Worm (Caenorhabditis elegans) whole organism, L4 larva: Measurements from ENCODE around the gene npp-1.

Experiments
- F44E2.7 ChIP-seq: fragments of 200-800 bp; sonication (Bioruptor generic); IDR thresholded peaks from 2 replicates; pipeline ENCODE4 v2.1.2; 2022; ENCODE audit warnings: missing genetic modification characterization, missing compliant biosample characterization
- R02D3.7 ChIP-seq: fragments of 150-350 bp; sonication (generic microtip); optimal IDR thresholded peaks from 3 replicates; lab custom pipeline; 2014; ENCODE audit warnings: missing biosample characterization, missing genetic modification characterization
- Y48G9A.11 ChIP-seq: fragments of 200-800 bp; sonication (Bioruptor generic); IDR thresholded peaks from 2 replicates; pipeline ENCODE4 v1.3.6; 2022; ENCODE audit warnings: missing genetic modification reagents, missing genetic modification characterization, missing compliant biosample characterization
- aha-1 ChIP-seq: fragments of 150-350 bp; peaks from one replicate; lab custom pipeline; 2014; ENCODE audit warnings: missing biosample characterization, missing genetic modification characterization
- ama-1 ChIP-seq: fragments of 150-350 bp; optimal IDR thresholded peaks from 2 replicates; lab custom pipeline; 2014; ENCODE audit warnings: inconsistent platforms, mixed read lengths
- ceh-32 ChIP-seq: sonication (generic microtip); optimal IDR thresholded peaks from 2 replicates; lab custom pipeline; 2016; ENCODE audit warnings: mild to moderate bottlenecking, missing genetic modification characterization, missing compliant biosample characterization; ENCODE audit not compliant: poor library complexity
- ceh-62 ChIP-seq: sonication (generic microtip); optimal IDR thresholded peaks from 2 replicates; lab custom pipeline; 2017; ENCODE audit warnings: missing biosample characterization, missing genetic modification characterization
- ceh-82 ChIP-seq: sonication (generic microtip); optimal IDR thresholded peaks from 2 replicates; lab custom pipeline; 2017; ENCODE audit warnings: missing biosample characterization, missing genetic modification characterization
- cey-2 ChIP-seq: sonication (generic microtip); optimal IDR thresholded peaks from 3 replicates; lab custom pipeline; 2017; ENCODE audit warnings: missing genetic modification characterization, mild to moderate bottlenecking, missing compliant biosample characterization, antibody characterized with exemption, borderline replicate concordance; ENCODE audit not compliant: insufficient read depth
- ctbp-1 ChIP-seq: fragments of 200-800 bp; sonication (Bioruptor generic); IDR thresholded peaks from 2 replicates; pipeline ENCODE4 v1.3.6; 2022; ENCODE audit warnings: missing genetic modification reagents, missing genetic modification characterization, missing compliant biosample characterization
- daf-12 ChIP-seq: fragments of 150-350 bp; optimal IDR thresholded peaks from 2 replicates; lab custom pipeline; 2014; ENCODE audit warnings: missing biosample characterization, missing genetic modification reagents, missing genetic modification characterization
- daf-19 ChIP-seq: fragments of 200-800 bp; sonication (Bioruptor generic); conservative IDR thresholded peaks from 2 replicates; pipeline ENCODE4 v1.3.6; 2022; ENCODE audit warnings: missing genetic modification characterization, missing compliant biosample characterization
- egl-27 ChIP-seq: sonication (generic microtip); optimal IDR thresholded peaks from 3 replicates; lab custom pipeline; 2017; ENCODE audit warnings: missing biosample characterization, missing genetic modification reagents, missing genetic modification characterization
- egl-43 ChIP-seq: fragments of 200-800 bp; sonication (Bioruptor generic); IDR thresholded peaks from 2 replicates; pipeline ENCODE4 v1.3.6; 2022; ENCODE audit warnings: missing genetic modification reagents, missing genetic modification characterization, missing compliant biosample characterization
- fos-1 ChIP-seq: fragments of 150-350 bp; optimal IDR thresholded peaks from 2 replicates; lab custom pipeline; 2014; ENCODE audit warnings: missing biosample characterization, missing genetic modification characterization
- gei-8 ChIP-seq: fragments of 200-800 bp; sonication (Bioruptor generic); optimal IDR thresholded peaks from 2 replicates; lab custom pipeline; 2018; ENCODE audit warnings: mild to moderate bottlenecking, missing genetic modification characterization, missing compliant biosample characterization
- hlh-11 ChIP-seq: fragments of 200-800 bp; sonication (Bioruptor generic); optimal IDR thresholded peaks from 2 replicates; lab custom pipeline; 2018; ENCODE audit warnings: mild to moderate bottlenecking, missing genetic modification characterization, missing compliant biosample characterization
- jun-1 ChIP-seq: fragments of 150-350 bp; optimal IDR thresholded peaks from 2 replicates; lab custom pipeline; 2014; ENCODE audit warnings: missing biosample characterization, missing genetic modification reagents, missing genetic modification characterization
- lim-7 ChIP-seq: fragments of 200-800 bp; sonication (Bioruptor generic); IDR thresholded peaks from 2 replicates; pipeline ENCODE4 v1.3.6; 2022; ENCODE audit warnings: missing genetic modification characterization, missing compliant biosample characterization
- lin-13 ChIP-seq: fragments of 150-350 bp; optimal IDR thresholded peaks from 2 replicates; lab custom pipeline; 2014; ENCODE audit warnings: missing biosample characterization, missing genetic modification reagents, missing genetic modification characterization
- lin-39 ChIP-seq: fragments of 150-350 bp; optimal IDR thresholded peaks from 2 replicates; lab custom pipeline; 2014; ENCODE audit warnings: missing biosample characterization, missing genetic modification reagents, missing genetic modification characterization
- lir-3 ChIP-seq: sonication (generic microtip); optimal IDR thresholded peaks from 2 replicates; lab custom pipeline; 2016; ENCODE audit warnings: mild to moderate bottlenecking, missing genetic modification characterization, missing compliant biosample characterization
- lsy-2 ChIP-seq, 2 experiments: fragments of 150-350 bp in 1 of 2; sonication (generic microtip) in 1 of 2; optimal IDR thresholded peaks; 2 replicates each; lab custom pipeline; 2014 to 2017; ENCODE audit warnings: missing biosample characterization in 2 of 2, missing genetic modification characterization in 2 of 2
- mes-2 ChIP-seq: sonication (generic microtip); optimal IDR thresholded peaks from 2 replicates; lab custom pipeline; 2016; ENCODE audit warnings: missing genotype, mild to moderate bottlenecking, missing genetic modification characterization, missing compliant biosample characterization; ENCODE audit not compliant: poor library complexity, severe bottlenecking
- mxl-2 ChIP-seq: fragments of 200-800 bp; sonication (Bioruptor generic); conservative IDR thresholded peaks from 2 replicates; pipeline ENCODE4 v1.3.6; 2022; ENCODE audit warnings: missing genetic modification reagents, missing genetic modification characterization, missing compliant biosample characterization
- nhr-10 ChIP-seq: fragments of 150-350 bp; optimal IDR thresholded peaks from 2 replicates; lab custom pipeline; 2014; ENCODE audit warnings: missing biosample characterization, missing genetic modification characterization
- nhr-102 ChIP-seq: sonication (generic microtip); optimal IDR thresholded peaks from 2 replicates; lab custom pipeline; 2016; ENCODE audit warnings: mild to moderate bottlenecking, missing genetic modification characterization, moderate library complexity, missing compliant biosample characterization
- nhr-111 ChIP-seq: fragments of 200-800 bp; sonication (Bioruptor generic); optimal IDR thresholded peaks from 2 replicates; lab custom pipeline; 2018; ENCODE audit warnings: mild to moderate bottlenecking, missing genetic modification characterization, missing compliant biosample characterization
- nhr-25 ChIP-seq: sonication (generic microtip); optimal IDR thresholded peaks from 2 replicates; lab custom pipeline; 2017; ENCODE audit warnings: missing genetic modification characterization, mild to moderate bottlenecking, missing compliant biosample characterization, antibody characterized with exemption, moderate library complexity, borderline replicate concordance; ENCODE audit not compliant: insufficient read depth
- nhr-42 ChIP-seq: fragments of 200-800 bp; sonication (Bioruptor generic); IDR thresholded peaks from 2 replicates; pipeline ENCODE4 v1.3.6; 2022; ENCODE audit warnings: missing genetic modification characterization, missing compliant biosample characterization
- nhr-77 ChIP-seq: fragments of 150-350 bp; optimal IDR thresholded peaks from 2 replicates; lab custom pipeline; 2014; ENCODE audit warnings: missing biosample characterization, missing genetic modification characterization
- php-3 ChIP-seq: fragments of 200-800 bp; sonication (Bioruptor generic); IDR thresholded peaks from 2 replicates; pipeline ENCODE4 v1.3.6; 2022; ENCODE audit warnings: missing genetic modification reagents, missing genetic modification characterization, missing compliant biosample characterization
- saeg-2 ChIP-seq: fragments of 200-800 bp; sonication (Bioruptor generic); IDR thresholded peaks from 2 replicates; pipeline ENCODE4 v1.3.6; 2022; ENCODE audit warnings: missing genetic modification reagents, missing genetic modification characterization, missing compliant biosample characterization
- set-16 ChIP-seq: fragments of 200-800 bp; sonication (Bioruptor generic); IDR thresholded peaks from 2 replicates; pipeline ENCODE4 v1.3.6; 2022; ENCODE audit warnings: missing genetic modification reagents, missing genetic modification characterization, missing compliant biosample characterization
- skn-1 ChIP-seq: fragments of 150-350 bp; optimal IDR thresholded peaks from 2 replicates; lab custom pipeline; 2014; ENCODE audit warnings: missing biosample characterization, missing genetic modification characterization
- tra-1 ChIP-seq: fragments of 200-800 bp; sonication (Bioruptor generic); IDR thresholded peaks from 2 replicates; pipeline ENCODE4 v1.3.6; 2022; ENCODE audit warnings: missing genetic modification reagents, missing genetic modification characterization, missing compliant biosample characterization
- unc-39 ChIP-seq: sonication (generic microtip); optimal IDR thresholded peaks from 2 replicates; lab custom pipeline; 2017; ENCODE audit warnings: missing biosample characterization, missing genetic modification characterization
- vab-7 ChIP-seq: fragments of 200-800 bp; sonication (Bioruptor generic); IDR thresholded peaks from 2 replicates; pipeline ENCODE4 v1.3.6; 2022; ENCODE audit warnings: missing genetic modification reagents, missing genetic modification characterization, missing compliant biosample characterization
- zag-1 ChIP-seq: fragments of 150-350 bp; optimal IDR thresholded peaks from 2 replicates; lab custom pipeline; 2014; ENCODE audit warnings: missing biosample characterization, missing genetic modification characterization
- zfp-3 ChIP-seq: fragments of 200-800 bp; sonication (Bioruptor generic); conservative IDR thresholded peaks from 2 replicates; pipeline ENCODE4 v1.3.6; 2022; ENCODE audit warnings: missing genetic modification reagents, missing genetic modification characterization, missing compliant biosample characterization
- zip-2 ChIP-seq: fragments of 150-350 bp; optimal IDR thresholded peaks from 2 replicates; lab custom pipeline; 2014; ENCODE audit warnings: missing biosample characterization, missing genetic modification characterization
- ztf-7 ChIP-seq: fragments of 150-350 bp; optimal IDR thresholded peaks from 2 replicates; lab custom pipeline; 2014; ENCODE audit warnings: missing biosample characterization, missing genetic modification characterization

npp-1 gene

DNA sequence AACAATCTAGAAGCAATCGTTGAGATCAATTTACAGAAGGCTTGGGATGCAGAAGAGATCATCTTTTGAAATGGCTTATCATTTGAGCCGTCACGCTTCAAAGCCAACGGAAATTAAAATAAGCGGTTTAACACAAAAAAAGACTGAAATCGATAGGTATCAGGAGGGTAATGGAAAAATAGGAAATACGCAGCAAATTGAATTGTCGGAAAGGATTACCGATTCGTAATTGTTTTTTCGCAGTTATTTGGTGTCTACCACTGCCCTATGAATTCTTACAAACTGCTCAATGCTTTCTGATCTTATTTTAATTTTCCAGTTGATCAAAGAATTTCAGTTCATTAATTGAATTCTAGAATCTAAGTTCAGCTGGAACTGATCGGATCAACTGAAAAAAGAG is 46.8 kb upstream of the npp-1 start:
- peak; percentile 63 for TF ChIP-seq aha-1 (tag; lab: Kevin White, UChicago)
- no peak for TF ChIP-seq zag-1 (tag; lab: Kevin White, UChicago)
- no peak for TF ChIP-seq saeg-2 (GFP tag; lab: Robert Waterston, UW)
- TF ChIP-seq daf-19: no peak

DNA sequence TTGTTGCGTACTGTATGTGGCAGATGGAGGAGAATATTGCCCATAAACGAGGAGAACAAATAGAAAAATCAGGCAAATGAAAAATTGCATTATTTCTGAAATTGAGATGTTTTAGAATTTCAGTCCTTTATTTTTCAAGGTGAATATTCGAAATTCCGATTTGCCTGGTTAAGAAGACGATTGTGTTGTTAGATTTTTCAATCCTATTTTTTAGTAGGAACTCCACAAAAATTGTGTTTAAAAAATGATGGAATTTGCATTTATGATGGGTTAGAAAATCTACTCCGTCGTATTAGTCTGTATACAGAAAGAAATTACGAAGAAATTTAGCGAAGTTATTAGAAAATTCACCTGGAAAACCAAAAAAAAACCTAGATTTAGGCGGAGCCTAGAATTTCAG is 42.9 kb upstream of the npp-1 start, which contains the start of gene egl-20:
Gene egl-20, minus strand, starts transcription at position 101 of the 400 bp plus-strand sequence.
- no peak for TF ChIP-seq lin-13 (GFP tag; lab: Kevin White, UChicago)
- no peak for TF ChIP-seq nhr-77 (tag; lab: Kevin White, UChicago)
- no peak for TF ChIP-seq egl-27 (tag; lab: Kevin White, UChicago)
- TF ChIP-seq R02D3.7 (tag; lab: Kevin White, UChicago): no peak
- no peak for TF ChIP-seq daf-12 (tag; lab: Kevin White, UChicago)
- no peak for TF ChIP-seq lir-3 (tag; lab: Kevin White, UChicago)
- no peak for TF ChIP-seq php-3 (GFP tag; lab: Robert Waterston, UW)
- no peak for TF ChIP-seq ama-1 (lab: Kevin White, UChicago)
- TF ChIP-seq nhr-102 (tag; lab: Kevin White, UChicago): no peak
- TF ChIP-seq ceh-32 (tag; lab: Kevin White, UChicago): no peak

DNA sequence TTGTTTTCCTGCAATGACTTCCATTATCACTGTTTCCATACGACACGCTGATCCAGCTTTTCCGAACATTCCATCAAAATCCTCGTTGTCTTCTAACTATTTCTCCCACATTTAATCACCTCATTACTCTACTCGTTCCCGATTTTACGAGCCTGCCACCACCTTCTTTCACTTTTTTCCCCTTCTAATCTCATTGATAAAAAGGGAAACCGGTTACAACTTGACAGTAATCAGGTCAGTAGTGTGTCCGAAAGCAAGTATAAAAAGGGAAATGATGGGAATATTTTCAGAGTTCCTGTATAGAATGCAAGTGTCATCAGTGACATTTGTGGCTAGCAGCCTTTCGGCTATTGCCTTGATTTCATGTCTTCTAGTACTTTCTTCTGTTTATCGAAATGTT is 36.7 kb upstream of the npp-1 start, which contains the start of gene col-123:
Gene col-123, plus strand, starts transcription at position 301 of the 400 bp plus-strand sequence.
- TF ChIP-seq set-16 (GFP tag; lab: Robert Waterston, UW): no peak
- no peak for TF ChIP-seq lin-13 (GFP tag; lab: Kevin White, UChicago)
- TF ChIP-seq Y48G9A.11 (GFP tag; lab: Robert Waterston, UW): no peak
- TF ChIP-seq fos-1: no peak
- TF ChIP-seq mes-2 (tag; lab: Kevin White, UChicago): no peak
- TF ChIP-seq ztf-7 (tag; lab: Kevin White, UChicago): no peak
- no peak for TF ChIP-seq lin-39
- no peak for TF ChIP-seq mxl-2 (GFP tag; lab: Robert Waterston, UW)
- no peak for TF ChIP-seq egl-43 (GFP tag; lab: Robert Waterston, UW)
- no peak for TF ChIP-seq lim-7 (GFP tag; lab: Robert Waterston, UW)
- no peak for TF ChIP-seq unc-39
- no peak for TF ChIP-seq vab-7
- no peak for TF ChIP-seq nhr-111 (GFP tag; lab: Kevin White, UChicago)
- TF ChIP-seq, all 104 proteins: peak for 0

ce11 chrIV:9822585-9822984 is 35.7 kb upstream of the npp-1 start:
- peak; percentile 71 for TF ChIP-seq set-16 (GFP tag; lab: Robert Waterston, UW)
- TF ChIP-seq php-3 (GFP tag; lab: Robert Waterston, UW): no peak

DNA sequence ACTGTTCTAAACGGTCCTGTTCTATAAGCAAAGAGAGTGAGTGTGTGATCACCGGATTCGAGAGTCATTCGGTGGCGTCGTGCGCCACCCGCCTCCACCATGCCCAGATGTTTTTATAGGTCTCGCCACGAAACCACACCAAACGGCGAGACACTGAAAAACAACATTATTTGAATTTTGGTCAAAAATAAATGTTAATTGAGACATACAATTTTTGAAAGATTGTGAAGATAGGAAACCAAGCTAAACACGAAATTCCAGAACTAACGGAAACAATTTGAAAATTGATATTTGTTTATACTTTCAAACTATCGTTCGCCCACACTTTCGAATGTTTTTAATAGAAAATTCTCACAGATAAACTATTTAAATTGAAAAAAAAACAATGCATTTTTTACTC is 33.8 kb upstream of the npp-1 start, which contains the start of gene catp-6:
Gene catp-6, minus strand, starts transcription at position 101 of the 400 bp plus-strand sequence.
- no peak for TF ChIP-seq nhr-10
- TF ChIP-seq zfp-3 (GFP tag; lab: Robert Waterston, UW): no peak
- TF ChIP-seq skn-1 (tag; lab: Kevin White, UChicago): no peak
- no peak for TF ChIP-seq lin-13 (GFP tag; lab: Kevin White, UChicago)
- TF ChIP-seq zip-2 (tag; lab: Kevin White, UChicago): no peak
- TF ChIP-seq daf-12 (tag; lab: Kevin White, UChicago): no peak
- TF ChIP-seq nhr-25 (tag; lab: Kevin White, UChicago): no peak
- no peak for TF ChIP-seq lsy-2 (tag; optimal IDR thresholded peaks at IDR 0.05; lab: Kevin White, UChicago)
- TF ChIP-seq ceh-62: no peak
- TF ChIP-seq tra-1 (GFP tag; lab: Robert Waterston, UW): no peak
- TF ChIP-seq cey-2 (tag; lab: Kevin White, UChicago): no peak
- TF ChIP-seq jun-1 (tag; lab: Kevin White, UChicago): no peak
- TF ChIP-seq zag-1 (tag; lab: Kevin White, UChicago): no peak
- no peak for TF ChIP-seq hlh-11 (tag; lab: Kevin White, UChicago)
- no peak for TF ChIP-seq gei-8 (GFP tag; lab: Kevin White, UChicago)
- no peak for TF ChIP-seq nhr-42 (GFP tag; lab: Robert Waterston, UW)
- no peak for TF ChIP-seq ctbp-1
- TF ChIP-seq F44E2.7 (GFP tag; lab: Robert Waterston, UW): no peak
- TF ChIP-seq lin-39: no peak
- TF ChIP-seq ceh-82 (tag; lab: Kevin White, UChicago): no peak
